Worm (Caenorhabditis elegans) whole organism, L3 larva: ENCODE results near the gene C39B10.7.

Experiments
- R02D3.7 ChIP-seq: fragments of 150-350 bp; optimal IDR thresholded peaks from 2 replicates; lab custom pipeline; 2014; ENCODE audit warnings: missing biosample characterization, missing genetic modification characterization
- ceh-9 ChIP-seq: sonication (generic microtip); optimal IDR thresholded peaks from 2 replicates; lab custom pipeline; 2018; ENCODE audit warnings: missing biosample characterization, missing genetic modification characterization
- elt-2 ChIP-seq: sonication (generic microtip); optimal IDR thresholded peaks from 2 replicates; lab custom pipeline; 2016; ENCODE audit warnings: missing genetic modification reagents, mild to moderate bottlenecking, missing genetic modification characterization, missing compliant biosample characterization
- nhr-237 ChIP-seq: fragments of 150-350 bp; optimal IDR thresholded peaks from 2 replicates; lab custom pipeline; 2014; ENCODE audit warnings: missing biosample characterization, missing genetic modification characterization
- nhr-76 ChIP-seq: fragments of 150-350 bp; sonication (generic microtip); optimal IDR thresholded peaks from 5 replicates; lab custom pipeline; 2014; ENCODE audit warnings: missing biosample characterization, missing genetic modification characterization

DNA sequence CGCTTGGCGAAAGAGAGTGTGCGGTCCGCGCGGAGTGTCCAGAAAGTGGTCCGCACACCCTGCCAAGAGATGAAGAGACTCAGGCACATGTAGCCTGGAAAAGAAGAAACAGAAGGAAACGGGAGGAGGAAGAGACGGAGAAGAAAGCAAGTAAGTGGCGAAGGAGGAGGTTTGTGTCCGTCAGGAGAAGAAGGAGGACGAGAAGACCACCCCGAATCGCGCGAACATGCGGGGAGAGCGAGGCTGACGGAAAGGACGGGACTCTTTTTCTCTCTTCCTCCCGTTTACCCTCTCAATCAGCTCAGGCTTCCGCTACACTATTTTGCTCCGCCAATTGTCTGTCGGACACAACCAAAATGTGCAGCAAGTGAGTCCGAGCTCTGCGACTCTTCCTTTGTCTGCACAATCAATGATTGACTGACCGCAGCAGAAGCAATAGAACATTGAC, 41.2 kb upstream of the C39B10.7 start:
- TF ChIP-seq nhr-76 (tag; lab: Kevin White, UChicago) (no peak), R02D3.7 (tag; lab: Kevin White, UChicago) (peak; percentile 4), nhr-237 (tag; lab: Kevin White, UChicago) (no peak), ceh-9 (tag; lab: Kevin White, UChicago) (no peak), elt-2 (tag; lab: Kevin White, UChicago) (no peak)
